Worm (Caenorhabditis elegans): Measurements from ENCODE around the gene F56D6.9.
"Not testable (repeated sequence)": the region's sequence is repeated elsewhere in the genome, so short reads cannot be mapped to it uniquely, and the experiment has no call there.

DNA sequence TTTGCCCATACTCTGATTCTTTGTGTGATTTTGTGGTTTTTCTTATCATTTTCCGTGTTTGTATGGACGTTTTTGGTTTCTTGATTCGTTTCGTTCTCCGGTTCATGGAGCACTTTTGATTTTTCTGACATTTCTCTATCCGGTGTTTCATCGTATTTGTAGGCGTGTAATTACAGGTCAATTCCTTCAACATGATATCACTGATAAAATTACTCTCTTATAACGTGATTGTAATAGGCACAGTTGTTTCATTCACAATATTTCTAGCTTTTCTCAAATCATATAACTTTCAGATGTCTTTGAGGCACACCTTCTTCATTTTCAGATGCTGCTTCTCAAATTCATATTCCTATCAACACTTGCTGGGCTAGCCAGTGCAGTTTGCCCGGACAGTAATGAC is 40.3 kb downstream of the F56D6.9 start, which contains the start of gene clec-70:
- TF ChIP-seq ceh-36 (tag; optimal IDR thresholded peaks at IDR 0.05); ama-1 (optimal IDR thresholded peaks at IDR 0.05); ceh-13 (GFP tag; optimal IDR thresholded peaks at IDR 0.05); tra-4 (tag; optimal IDR thresholded peaks at IDR 0.05); F13C5.2 (tag; optimal IDR thresholded peaks at IDR 0.05); flt-1 (GFP tag; IDR thresholded peaks at IDR 0.05); tbx-37 (GFP tag; conservative IDR thresholded peaks at IDR 0.05); ets-7 (tag; optimal IDR thresholded peaks at IDR 0.05): not testable (repeated sequence)
